Worm (Caenorhabditis elegans): ENCODE measurements around the gene adm-4.
A peak's percentile ranks its signal among the peaks of the same experiment; 100 is the strongest.

The adm-4 gene

DNA sequence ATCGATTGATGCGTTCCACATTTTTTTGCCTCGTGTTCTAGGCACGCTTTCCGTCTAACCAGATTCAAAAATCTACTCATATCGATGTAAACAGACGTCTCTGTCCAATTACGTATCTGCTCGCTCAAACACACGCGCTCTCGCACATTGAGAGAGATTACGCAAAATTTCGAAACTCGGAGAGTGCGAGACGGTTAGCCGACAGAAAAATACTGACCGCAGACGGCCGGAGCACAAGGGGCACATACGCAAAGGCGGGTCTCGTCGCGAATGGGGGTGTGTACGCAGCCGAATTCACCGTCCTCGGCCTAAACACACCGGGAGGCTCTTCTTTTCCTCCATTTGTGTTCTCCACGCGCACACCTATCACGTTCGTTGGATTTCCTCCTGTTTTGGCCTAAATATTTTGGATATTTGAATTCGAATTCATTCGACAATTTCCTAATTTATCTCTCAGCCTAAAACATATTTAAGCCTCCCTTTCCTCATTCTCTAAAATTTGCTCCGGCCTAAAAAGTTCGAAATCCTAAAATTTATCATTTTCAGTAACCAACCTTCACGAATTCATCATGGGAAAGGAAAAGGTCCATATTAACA lies 25.1 kb upstream of the adm-4 start, which contains the start of gene eef-1A.2:
TSS of gene eef-1A.2 (plus strand) at position 547 of the 597 bp plus-strand sequence.
- peak; percentile 64 for TF ChIP-seq F52B5.7 (tag; optimal IDR thresholded peaks at IDR 0.05)
- TF ChIP-seq akir-1 (GFP tag; optimal IDR thresholded peaks at IDR 0.05) = peak; percentile 44
- TF ChIP-seq ztf-26 (tag; optimal IDR thresholded peaks at IDR 0.05) = peak; percentile 92
- TF ChIP-seq die-1 (tag; optimal IDR thresholded peaks at IDR 0.05) = peak; percentile 58
- TF ChIP-seq egl-18 (GFP tag; IDR thresholded peaks at IDR 0.05) = 0 out of 2 replicates have a peak, but pooled peaks have one; percentile 24
- TF ChIP-seq bed-2 (GFP tag; IDR thresholded peaks at IDR 0.05) = peak; percentile 55; the same call in 1 of the 2 replicates
- TF ChIP-seq Y53G8AR.9 (GFP tag; conservative IDR thresholded peaks at IDR 0.05) = peak; percentile 67; the same call in 1 of the 2 replicates
- peak; percentile 78 for TF ChIP-seq F33H1.4 (GFP tag; IDR thresholded peaks at IDR 0.05)
- no peak for TF ChIP-seq F57C9.4 (tag; optimal IDR thresholded peaks at IDR 0.05)
- TF ChIP-seq K11D2.4 (GFP tag; IDR thresholded peaks at IDR 0.05) = peak; percentile 88
- no peak for TF ChIP-seq F55B11.4 (tag; optimal IDR thresholded peaks at IDR 0.05; ENCODE audit: borderline replicate concordance, insufficient read depth)
- peak; percentile 88 for TF ChIP-seq pbrm-1 (GFP tag; IDR thresholded peaks at IDR 0.05)
- TF ChIP-seq Y79H2A.3 (GFP tag; conservative IDR thresholded peaks at IDR 0.05) = 0 out of 2 replicates have a peak, but pooled peaks have one; percentile 47
- peak; percentile 88 for TF ChIP-seq lir-1 (GFP tag; conservative IDR thresholded peaks at IDR 0.05)
- TF ChIP-seq F57A8.1 (GFP tag; optimal IDR thresholded peaks at IDR 0.05) = peak; percentile 15
- TF ChIP-seq pha-4 (tag; optimal IDR thresholded peaks at IDR 0.05) = peak; percentile 75
- peak; percentile 30 for TF ChIP-seq B0261.1 (tag; optimal IDR thresholded peaks at IDR 0.05)
- peak; percentile 96 for TF ChIP-seq nfyb-1 (GFP tag; IDR thresholded peaks at IDR 0.05)
- TF ChIP-seq ceh-100 (GFP tag; IDR thresholded peaks at IDR 0.05) = no peak
- 0 out of 2 replicates have a peak, but pooled peaks have one; percentile 44 for TF ChIP-seq madf-3 (GFP tag; IDR thresholded peaks at IDR 0.05)
- peak; percentile 93 for TF ChIP-seq dox-1 (GFP tag; IDR thresholded peaks at IDR 0.05)
- peak; percentile 93 for TF ChIP-seq ceh-27 (GFP tag; optimal IDR thresholded peaks at IDR 0.05)
- TF ChIP-seq nhr-179 (tag; optimal IDR thresholded peaks at IDR 0.05) = no peak
- TF ChIP-seq hmg-1.2 (GFP tag; IDR thresholded peaks at IDR 0.05) = peak; percentile 83
- peak; percentile 78 for TF ChIP-seq ZK185.1 (tag; optimal IDR thresholded peaks at IDR 0.05; ENCODE audit: poor library complexity, severe bottlenecking)
- peak; percentile 75 for TF ChIP-seq lin-54 (GFP tag; optimal IDR thresholded peaks at IDR 0.05)
- peak; percentile 96 for TF ChIP-seq cebp-2 (GFP tag; IDR thresholded peaks at IDR 0.05)
- peak; percentile 18 for TF ChIP-seq F22D6.2 (tag; optimal IDR thresholded peaks at IDR 0.05)
- no peak for TF ChIP-seq lsl-1 (GFP tag; optimal IDR thresholded peaks at IDR 0.05)
- TF ChIP-seq rec-8 (tag; optimal IDR thresholded peaks at IDR 0.05) = no peak
- TF ChIP-seq mcd-1 (GFP tag; IDR thresholded peaks at IDR 0.05) = peak; percentile 80
- peak; percentile 86 for TF ChIP-seq egl-44 (GFP tag; IDR thresholded peaks at IDR 0.05)
- TF ChIP-seq Y53F4B.3 (GFP tag; IDR thresholded peaks at IDR 0.05) = no peak
- TF ChIP-seq nhr-80 (tag; optimal IDR thresholded peaks at IDR 0.05) = peak; percentile 97
- TF ChIP-seq tbp1 (GFP tag; optimal IDR thresholded peaks at IDR 0.05) = peak; percentile 66
- TF ChIP-seq repo-1 (tag; optimal IDR thresholded peaks at IDR 0.05) = peak; percentile 80
- TF ChIP-seq chd-7 (tag; optimal IDR thresholded peaks at IDR 0.05) = peak; percentile 89
- no peak for TF ChIP-seq ceh-40 (GFP tag; IDR thresholded peaks at IDR 0.05)
- TF ChIP-seq gei-17 (GFP tag; optimal IDR thresholded peaks at IDR 0.05) = peak; percentile 83
- TF ChIP-seq athp-1 (tag; optimal IDR thresholded peaks at IDR 0.05) = peak; percentile 82
- peak; percentile 98 for TF ChIP-seq attf-5 (GFP tag; optimal IDR thresholded peaks at IDR 0.05)
- peak; percentile 80 for TF ChIP-seq Y67H2A.10 (GFP tag; conservative IDR thresholded peaks at IDR 0.05)
- peak; percentile 73 for TF ChIP-seq nhr-90 (tag; optimal IDR thresholded peaks at IDR 0.05)
- no peak for TF ChIP-seq hlh-12 (tag; optimal IDR thresholded peaks at IDR 0.05)
- TF ChIP-seq somi-1 (GFP tag; optimal IDR thresholded peaks at IDR 0.05) = peak; percentile 83
- TF ChIP-seq lin-26 (GFP tag; IDR thresholded peaks at IDR 0.05) = peak; percentile 90
- no peak for TF ChIP-seq attf-3 (GFP tag; conservative IDR thresholded peaks at IDR 0.05)
- TF ChIP-seq atf-7 (tag; optimal IDR thresholded peaks at IDR 0.05) = peak; percentile 93

All from whole organism, young adult.